Worm (Caenorhabditis elegans): ENCODE results near the gene Y22D7AR.14.

DNA sequence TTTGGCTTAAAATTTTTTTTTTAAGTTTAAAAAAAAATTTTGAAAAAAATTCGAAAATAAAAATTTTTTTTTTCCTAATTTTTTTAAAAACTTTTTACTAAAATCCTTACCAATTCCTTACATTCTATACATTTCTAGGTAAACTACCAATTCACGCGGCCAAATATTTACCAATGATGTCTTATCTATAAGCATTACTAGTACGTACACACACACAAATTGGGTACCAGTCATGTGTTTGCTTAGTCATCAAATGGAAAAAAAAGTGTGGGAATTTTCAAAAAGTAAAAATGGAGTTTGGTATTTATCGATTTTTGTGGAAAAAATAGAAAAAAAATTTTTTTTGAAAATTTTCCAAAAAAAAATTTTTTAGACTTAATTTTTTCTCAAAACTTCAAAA, 13.2 kb downstream of the Y22D7AR.14 start, which contains the start of gene Y22D7AR.6:
- TF ChIP-seq egl-27 (tag; optimal IDR thresholded peaks at IDR 0.05) (no peak), ztf-11 (tag; optimal IDR thresholded peaks at IDR 0.05) (no peak), lin-13 (GFP tag; optimal IDR thresholded peaks at IDR 0.05) (no peak), ztf-4 (tag; optimal IDR thresholded peaks at IDR 0.05) (no peak), aly-2 (tag; optimal IDR thresholded peaks at IDR 0.05) (no peak), elt-1 (tag; optimal IDR thresholded peaks at IDR 0.05) (no peak), nhr-129 (tag; optimal IDR thresholded peaks at IDR 0.05) (no peak), nhr-12 (tag; optimal IDR thresholded peaks at IDR 0.05) (no peak), mab-5 (tag; optimal IDR thresholded peaks at IDR 0.05) (no peak)

Data from whole organism, L2 larva.